Worm (Caenorhabditis elegans) whole organism, L1 larva: Measurements from ENCODE around the gene lec-1.

Experiments used
- aha-1 ChIP-seq: fragments of 150-350 bp; optimal IDR thresholded peaks from 2 replicates; lab custom pipeline; 2014; ENCODE audit warnings: missing biosample characterization, missing genetic modification characterization
- alr-1 ChIP-seq: fragments of 200-800 bp; sonication (Bioruptor generic); optimal IDR thresholded peaks from 2 replicates; lab custom pipeline; 2018; ENCODE audit warnings: borderline replicate concordance, mild to moderate bottlenecking, missing genetic modification characterization, missing compliant biosample characterization
- ceh-63 ChIP-seq: fragments of 200-800 bp; sonication (Bioruptor generic); optimal IDR thresholded peaks from 2 replicates; lab custom pipeline; 2018; ENCODE audit warnings: mild to moderate bottlenecking, missing genetic modification characterization, missing compliant biosample characterization
- ceh-88 ChIP-seq: fragments of 200-800 bp; sonication (Bioruptor generic); IDR thresholded peaks from 2 replicates; pipeline ENCODE4 v1.3.6; 2022; ENCODE audit warnings: missing genetic modification characterization, missing compliant biosample characterization
- ceh-90 ChIP-seq: sonication (generic microtip); optimal IDR thresholded peaks from 2 replicates; lab custom pipeline; 2016; ENCODE audit warnings: missing genetic modification characterization, missing compliant biosample characterization
- efl-3 ChIP-seq: fragments of 200-800 bp; sonication (Bioruptor generic); optimal IDR thresholded peaks from 2 replicates; lab custom pipeline; 2018; ENCODE audit warnings: mild to moderate bottlenecking, missing genetic modification characterization, missing compliant biosample characterization
- egl-13 ChIP-seq: sonication (generic microtip); optimal IDR thresholded peaks from 2 replicates; lab custom pipeline; 2016; ENCODE audit warnings: missing genotype, missing genetic modification reagents, missing genetic modification characterization, missing compliant biosample characterization
- egl-27 ChIP-seq, 2 experiments: fragments of 150-350 bp in 1 of 2; sonication (generic microtip); optimal IDR thresholded peaks; 3 replicates each; lab custom pipeline; 2017 to 2018; ENCODE audit warnings: missing biosample characterization in 2 of 2, missing genetic modification characterization in 2 of 2, missing genetic modification reagents in 2 of 2
- elt-2 ChIP-seq: sonication (generic microtip); optimal IDR thresholded peaks from 2 replicates; lab custom pipeline; 2016; ENCODE audit warnings: missing genetic modification characterization, mild to moderate bottlenecking, inconsistent platforms, missing compliant biosample characterization, missing genetic modification reagents
- fkh-10 ChIP-seq: sonication (generic microtip); optimal IDR thresholded peaks from 2 replicates; lab custom pipeline; 2017; ENCODE audit warnings: missing biosample characterization, missing genetic modification reagents, missing genetic modification characterization
- irx-1 ChIP-seq: sonication (generic microtip); optimal IDR thresholded peaks from 2 replicates; lab custom pipeline; 2016; ENCODE audit warnings: missing genetic modification characterization, missing compliant biosample characterization
- lin-13 ChIP-seq: fragments of 150-350 bp; optimal IDR thresholded peaks from 2 replicates; lab custom pipeline; 2014; ENCODE audit warnings: missing biosample characterization, missing genetic modification reagents, missing genetic modification characterization
- lir-3 ChIP-seq: sonication (generic microtip); optimal IDR thresholded peaks from 2 replicates; lab custom pipeline; 2016; ENCODE audit warnings: mild to moderate bottlenecking, missing genetic modification characterization, moderate library complexity, missing compliant biosample characterization; ENCODE audit not compliant: poor library complexity
- mdl-1 ChIP-seq, 2 experiments: fragments of 150-350 bp; optimal IDR thresholded peaks; 2 replicates each; lab custom pipeline; 2014 to 2017; ENCODE audit warnings: missing biosample characterization in 2 of 2, missing genetic modification characterization in 2 of 2, inconsistent platforms in 1 of 2
- nhr-19 ChIP-seq: fragments of 200-800 bp; sonication (Bioruptor generic); conservative IDR thresholded peaks from 2 replicates; pipeline ENCODE4 v1.3.6; 2022; ENCODE audit warnings: missing genetic modification characterization, missing compliant biosample characterization
- nhr-237 ChIP-seq: fragments of 150-350 bp; optimal IDR thresholded peaks from 2 replicates; lab custom pipeline; 2014; ENCODE audit warnings: missing biosample characterization, missing genetic modification characterization
- nhr-71 ChIP-seq: sonication (generic microtip); optimal IDR thresholded peaks from 2 replicates; lab custom pipeline; 2016; ENCODE audit warnings: mild to moderate bottlenecking, missing genetic modification characterization, moderate library complexity, missing compliant biosample characterization
- nhr-77 ChIP-seq: fragments of 150-350 bp; optimal IDR thresholded peaks from 2 replicates; lab custom pipeline; 2014; ENCODE audit warnings: missing biosample characterization, missing genetic modification characterization
- nhr-85 ChIP-seq: sonication (generic microtip); peaks from one replicate; lab custom pipeline; 2016; ENCODE audit warnings: missing genetic modification characterization, inconsistent platforms, missing compliant biosample characterization
- rnt-1 ChIP-seq: sonication (generic microtip); optimal IDR thresholded peaks from 2 replicates; lab custom pipeline; 2016; ENCODE audit warnings: mild to moderate bottlenecking, missing genetic modification characterization, moderate library complexity, missing compliant biosample characterization
- snu-23 ChIP-seq: sonication (generic microtip); optimal IDR thresholded peaks from 2 replicates; lab custom pipeline; 2016; ENCODE audit warnings: missing genetic modification characterization, missing compliant biosample characterization
- sox-4 ChIP-seq: sonication (generic microtip); optimal IDR thresholded peaks from 2 replicates; lab custom pipeline; 2016; ENCODE audit warnings: missing genetic modification characterization, missing compliant biosample characterization
- tbx-2 ChIP-seq: sonication (generic microtip); optimal IDR thresholded peaks from 2 replicates; lab custom pipeline; 2016; ENCODE audit warnings: missing genetic modification characterization, missing compliant biosample characterization
- ztf-4 ChIP-seq: fragments of 150-350 bp; optimal IDR thresholded peaks from 2 replicates; lab custom pipeline; 2014; ENCODE audit warnings: missing biosample characterization, missing genetic modification characterization

lec-1 gene

ce11 chrII:13245076-13245475 lies 49.7 kb downstream of the lec-1 start, which contains the start of gene F15D4.5:
Gene F15D4.5, plus strand, starts transcription at chrII:13245376.
- TF ChIP-seq ztf-4 (tag; lab: Kevin White, UChicago): no peak
- TF ChIP-seq nhr-71: no peak
- TF ChIP-seq alr-1 (tag; lab: Kevin White, UChicago): no peak
- TF ChIP-seq fkh-10: no peak
- TF ChIP-seq egl-13 (tag; lab: Kevin White, UChicago): no peak
- no peak for TF ChIP-seq rnt-1 (tag; lab: Kevin White, UChicago)
- TF ChIP-seq ceh-63 (GFP tag; lab: Kevin White, UChicago): no peak
- TF ChIP-seq ceh-88 (GFP tag; lab: Robert Waterston, UW): no peak
- no peak for TF ChIP-seq nhr-19
- TF ChIP-seq nhr-237 (tag; lab: Kevin White, UChicago): no peak
- TF ChIP-seq tbx-2 (tag; lab: Kevin White, UChicago): no peak
- no peak for TF ChIP-seq irx-1 (tag; lab: Kevin White, UChicago)
- no peak for TF ChIP-seq sox-4 (tag; lab: Kevin White, UChicago)
- TF ChIP-seq egl-27 (tag; optimal IDR thresholded peaks at IDR 0.05; lab: Kevin White, UChicago): no peak
- TF ChIP-seq nhr-77 (tag; lab: Kevin White, UChicago): no peak
- TF ChIP-seq, all 84 proteins: peak for 0

- TF ChIP-seq mdl-1 (tag; optimal IDR thresholded peaks at IDR 0.05; lab: Kevin White, UChicago) (no peak), sox-4 (tag; lab: Kevin White, UChicago) (no peak), lir-3 (no peak), ceh-88 (GFP tag; lab: Robert Waterston, UW) (no peak), ceh-90 (tag; lab: Kevin White, UChicago) (no peak), elt-2 (no peak), aha-1 (tag; lab: Kevin White, UChicago) (no peak), snu-23 (GFP tag; lab: Kevin White, UChicago) (no peak), nhr-85 (no peak), lin-13 (GFP tag; lab: Kevin White, UChicago) (no peak), fkh-10 (no peak), efl-3 (GFP tag; lab: Kevin White, UChicago) (no peak)
Observed at ce11 chrII:13248886-13249285, 53.5 kb downstream of the lec-1 start, which contains the start of gene F15D4.6. Gene F15D4.6, plus strand, starts transcription at chrII:13249186.
